Worm (Caenorhabditis elegans) whole organism, late embryonic: Measurements from ENCODE around the gene srh-116.

Experiments
- ceh-18 ChIP-seq: sonication (generic microtip); optimal IDR thresholded peaks from 2 replicates; lab custom pipeline; 2016; ENCODE audit warnings: missing genetic modification characterization, missing compliant biosample characterization
- dve-1 ChIP-seq: sonication (generic microtip); optimal IDR thresholded peaks from 2 replicates; lab custom pipeline; 2017; ENCODE audit warnings: antibody characterized with exemption, mild to moderate bottlenecking, missing genetic modification characterization, missing compliant biosample characterization
- elt-4 ChIP-seq: sonication (generic microtip); optimal IDR thresholded peaks from 2 replicates; lab custom pipeline; 2016; ENCODE audit warnings: missing genetic modification characterization, missing compliant biosample characterization
- fkh-10 ChIP-seq: fragments of 150-350 bp; optimal IDR thresholded peaks from 2 replicates; lab custom pipeline; 2014; ENCODE audit warnings: missing biosample characterization, missing genetic modification reagents, missing genetic modification characterization
- fkh-6 ChIP-seq: sonication (generic microtip); optimal IDR thresholded peaks from 2 replicates; lab custom pipeline; 2016; ENCODE audit warnings: missing genetic modification characterization, missing compliant biosample characterization
- hlh-15 ChIP-seq: sonication (generic microtip); optimal IDR thresholded peaks from 2 replicates; lab custom pipeline; 2016; ENCODE audit warnings: missing genetic modification characterization, missing compliant biosample characterization
- hlh-30 ChIP-seq: sonication (generic microtip); optimal IDR thresholded peaks from 2 replicates; lab custom pipeline; 2017; ENCODE audit warnings: antibody characterized with exemption, missing genetic modification characterization, missing compliant biosample characterization; ENCODE audit not compliant: insufficient read depth
- pha-4 ChIP-seq: fragments of 150-350 bp; optimal IDR thresholded peaks from 2 replicates; lab custom pipeline; 2018; ENCODE audit warnings: missing biosample characterization, missing genetic modification reagents, missing genetic modification characterization
- sox-4 ChIP-seq: sonication (generic microtip); optimal IDR thresholded peaks from 2 replicates; lab custom pipeline; 2017; ENCODE audit warnings: mild to moderate bottlenecking, missing genetic modification characterization, inconsistent platforms, missing compliant biosample characterization

DNA sequence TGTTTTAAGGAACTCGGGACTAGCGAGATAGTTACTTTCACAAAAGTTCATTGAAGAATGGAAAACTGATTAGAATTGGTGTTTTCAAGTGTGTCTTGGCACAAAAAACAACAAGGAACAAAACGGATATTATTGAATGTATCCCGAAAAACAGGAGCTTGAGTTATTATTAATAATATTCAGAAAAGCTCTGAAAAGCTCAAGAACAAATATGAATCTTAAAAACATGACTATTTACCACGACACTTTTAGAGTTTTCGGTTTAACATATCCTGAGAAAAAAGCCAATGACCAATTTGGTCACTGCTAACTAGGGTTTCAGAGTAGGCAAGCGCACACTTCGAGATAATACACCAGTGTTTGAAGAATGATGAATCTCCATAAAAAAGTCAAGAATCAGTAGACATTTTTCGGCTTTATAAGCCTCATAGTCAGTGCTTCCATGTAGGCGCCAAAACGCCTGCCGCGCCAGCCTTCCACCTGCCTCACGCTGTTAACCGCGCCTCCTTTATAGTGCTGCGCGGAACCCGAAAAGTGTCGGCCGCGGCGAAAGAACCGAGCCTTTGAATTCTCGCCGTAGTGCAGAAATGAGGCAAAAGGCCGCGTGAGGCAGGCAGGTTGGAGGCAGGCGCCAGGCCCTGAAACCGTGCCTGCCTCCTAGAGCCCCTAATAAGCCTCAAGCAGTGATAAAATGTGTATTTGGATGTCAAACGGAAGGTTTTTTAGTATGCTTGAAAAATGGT is 42.8 kb downstream of the srh-116 start, which contains the start of gene srh-236:
- no peak for TF ChIP-seq fkh-6 (tag; lab: Kevin White, UChicago)
- no peak for TF ChIP-seq hlh-30 (tag; lab: Kevin White, UChicago)
- TF ChIP-seq sox-4, result no peak
- TF ChIP-seq fkh-10 (GFP tag; lab: Kevin White, UChicago), result no peak
- no peak for TF ChIP-seq ceh-18 (tag; lab: Kevin White, UChicago)
- TF ChIP-seq pha-4 (tag; lab: Kevin White, UChicago), result no peak
- TF ChIP-seq hlh-15 (tag; lab: Kevin White, UChicago), result no peak
- TF ChIP-seq dve-1, result no peak
- no peak for TF ChIP-seq elt-4 (tag; lab: Kevin White, UChicago)
